Worm (Caenorhabditis elegans) whole organism, L3 larva: ENCODE results near the gene pafo-1.

Source experiments
- R02D3.7 ChIP-seq: fragments of 150-350 bp; optimal IDR thresholded peaks from 2 replicates; lab custom pipeline; 2014; ENCODE audit warnings: missing biosample characterization, missing genetic modification characterization
- ZK546.5 ChIP-seq: sonication (generic microtip); optimal IDR thresholded peaks from 2 replicates; lab custom pipeline; 2017; ENCODE audit warnings: missing biosample characterization, missing genetic modification characterization
- aly-2 ChIP-seq: fragments of 150-350 bp; optimal IDR thresholded peaks from 2 replicates; lab custom pipeline; 2014; ENCODE audit warnings: missing biosample characterization, missing genetic modification characterization
- ama-1 ChIP-seq: fragments of 150-350 bp; optimal IDR thresholded peaks from 2 replicates; lab custom pipeline; 2018
- ceh-16 ChIP-seq: sonication (generic microtip); optimal IDR thresholded peaks from 2 replicates; lab custom pipeline; 2017; ENCODE audit warnings: missing biosample characterization, missing genetic modification characterization
- ceh-28 ChIP-seq: fragments of 150-350 bp; optimal IDR thresholded peaks from 2 replicates; lab custom pipeline; 2014; ENCODE audit warnings: missing biosample characterization, missing genetic modification reagents, missing genetic modification characterization
- ceh-82 ChIP-seq: fragments of 150-350 bp; optimal IDR thresholded peaks from 2 replicates; lab custom pipeline; 2014; ENCODE audit warnings: missing biosample characterization, missing genetic modification characterization
- ceh-9 ChIP-seq: sonication (generic microtip); optimal IDR thresholded peaks from 2 replicates; lab custom pipeline; 2018; ENCODE audit warnings: missing biosample characterization, missing genetic modification characterization
- daf-12 ChIP-seq: fragments of 150-350 bp; optimal IDR thresholded peaks from 2 replicates; lab custom pipeline; 2014; ENCODE audit warnings: missing biosample characterization, missing genetic modification reagents, missing genetic modification characterization
- egl-27 ChIP-seq: sonication (generic microtip); optimal IDR thresholded peaks from 4 replicates; lab custom pipeline; 2017; ENCODE audit warnings: missing biosample characterization, missing genetic modification reagents, missing genetic modification characterization
- egl-5 ChIP-seq: fragments of 150-350 bp; optimal IDR thresholded peaks from 2 replicates; lab custom pipeline; 2017; ENCODE audit warnings: missing biosample characterization, missing genetic modification reagents, missing genetic modification characterization, inconsistent platforms
- elt-1 ChIP-seq: fragments of 150-350 bp; optimal IDR thresholded peaks from 2 replicates; lab custom pipeline; 2014; ENCODE audit warnings: missing biosample characterization, missing genetic modification characterization
- elt-2 ChIP-seq: sonication (generic microtip); optimal IDR thresholded peaks from 2 replicates; lab custom pipeline; 2016; ENCODE audit warnings: missing genetic modification reagents, mild to moderate bottlenecking, missing genetic modification characterization, missing compliant biosample characterization
- elt-3 ChIP-seq, 3 experiments: fragments of 150-350 bp in 1 of 3; sonication (generic microtip) in 2 of 3; optimal IDR thresholded peaks; 2 replicates in 2 of 3; 4 replicates in 1 of 3; lab custom pipeline; 2014 to 2017; ENCODE audit warnings: missing biosample characterization in 3 of 3, missing genetic modification characterization in 3 of 3
- eor-1 ChIP-seq, 2 experiments: fragments of 150-350 bp; optimal IDR thresholded peaks; 2 replicates each; lab custom pipeline; 2014 to 2018; ENCODE audit warnings: missing biosample characterization in 2 of 2, missing genetic modification characterization in 2 of 2
- fkh-10 ChIP-seq: sonication (generic microtip); optimal IDR thresholded peaks from 2 replicates; lab custom pipeline; 2017; ENCODE audit warnings: missing biosample characterization, missing genetic modification reagents, missing genetic modification characterization
- fkh-2 ChIP-seq: fragments of 150-350 bp; optimal IDR thresholded peaks from 2 replicates; lab custom pipeline; 2014; ENCODE audit warnings: missing biosample characterization, missing genetic modification reagents, missing genetic modification characterization
- fos-1 ChIP-seq: fragments of 150-350 bp; optimal IDR thresholded peaks from 2 replicates; lab custom pipeline; 2014; ENCODE audit warnings: missing biosample characterization, missing genetic modification characterization
- hmg-11 ChIP-seq: sonication (generic microtip); optimal IDR thresholded peaks from 2 replicates; lab custom pipeline; 2016; ENCODE audit warnings: missing genetic modification characterization, missing compliant biosample characterization
- jun-1 ChIP-seq: fragments of 150-350 bp; optimal IDR thresholded peaks from 2 replicates; lab custom pipeline; 2014; ENCODE audit warnings: missing biosample characterization, missing genetic modification reagents, missing genetic modification characterization
- lin-15B ChIP-seq: fragments of 150-350 bp; optimal IDR thresholded peaks from 2 replicates; lab custom pipeline; 2014; ENCODE audit warnings: missing biosample characterization, missing genetic modification characterization
- lin-39 ChIP-seq: fragments of 150-350 bp; optimal IDR thresholded peaks from 2 replicates; lab custom pipeline; 2018; ENCODE audit warnings: missing biosample characterization, missing genetic modification reagents, missing genetic modification characterization
- lsy-12 ChIP-seq: sonication (generic microtip); optimal IDR thresholded peaks from 2 replicates; lab custom pipeline; 2016; ENCODE audit warnings: mild to moderate bottlenecking, missing genetic modification characterization, missing compliant biosample characterization
- mdl-1 ChIP-seq: fragments of 150-350 bp; optimal IDR thresholded peaks from 2 replicates; lab custom pipeline; 2014; ENCODE audit warnings: missing biosample characterization, missing genetic modification characterization
- mml-1 ChIP-seq: fragments of 150-350 bp; sonication (generic microtip); optimal IDR thresholded peaks from 3 replicates; lab custom pipeline; 2014; ENCODE audit warnings: missing biosample characterization, missing genetic modification characterization
- nfya-1 ChIP-seq: sonication (generic microtip); optimal IDR thresholded peaks from 2 replicates; lab custom pipeline; 2017; ENCODE audit warnings: missing genetic modification characterization, mild to moderate bottlenecking, missing compliant biosample characterization, antibody characterized with exemption, moderate library complexity; ENCODE audit not compliant: insufficient read depth
- nhr-11 ChIP-seq: fragments of 150-350 bp; optimal IDR thresholded peaks from 2 replicates; lab custom pipeline; 2014; ENCODE audit warnings: missing biosample characterization, missing genetic modification characterization
- nhr-12 ChIP-seq: fragments of 150-350 bp; optimal IDR thresholded peaks from 2 replicates; lab custom pipeline; 2014; ENCODE audit warnings: missing biosample characterization, missing genetic modification characterization
- nhr-23 ChIP-seq: fragments of 150-350 bp; optimal IDR thresholded peaks from 2 replicates; lab custom pipeline; 2014; ENCODE audit warnings: missing biosample characterization, missing genetic modification reagents, missing genetic modification characterization
- nhr-237 ChIP-seq: fragments of 150-350 bp; optimal IDR thresholded peaks from 2 replicates; lab custom pipeline; 2014; ENCODE audit warnings: missing biosample characterization, missing genetic modification characterization
- nhr-25 ChIP-seq: sonication (generic microtip); optimal IDR thresholded peaks from 2 replicates; lab custom pipeline; 2017; ENCODE audit warnings: missing biosample characterization, missing genetic modification characterization
- nhr-28 ChIP-seq: fragments of 150-350 bp; optimal IDR thresholded peaks from 2 replicates; lab custom pipeline; 2014; ENCODE audit warnings: missing biosample characterization, missing genetic modification characterization
- nhr-43 ChIP-seq: sonication (generic microtip); optimal IDR thresholded peaks from 2 replicates; lab custom pipeline; 2016; ENCODE audit warnings: mild to moderate bottlenecking, missing genetic modification characterization, missing compliant biosample characterization; ENCODE audit not compliant: poor library complexity, severe bottlenecking
- nhr-67 ChIP-seq: fragments of 150-350 bp; optimal IDR thresholded peaks from 2 replicates; lab custom pipeline; 2014; ENCODE audit warnings: missing biosample characterization, missing genetic modification characterization
- nhr-76 ChIP-seq: fragments of 150-350 bp; sonication (generic microtip); optimal IDR thresholded peaks from 5 replicates; lab custom pipeline; 2014; ENCODE audit warnings: missing biosample characterization, missing genetic modification characterization
- nhr-77 ChIP-seq: fragments of 150-350 bp; optimal IDR thresholded peaks from 2 replicates; lab custom pipeline; 2014; ENCODE audit warnings: missing biosample characterization, missing genetic modification characterization
- pha-4 ChIP-seq: fragments of 150-350 bp; optimal IDR thresholded peaks from 2 replicates; lab custom pipeline; 2014; ENCODE audit warnings: missing biosample characterization, missing genetic modification reagents, missing genetic modification characterization
- pqm-1 ChIP-seq: fragments of 150-350 bp; optimal IDR thresholded peaks from 2 replicates; lab custom pipeline; 2017; ENCODE audit warnings: missing biosample characterization, missing genetic modification characterization, inconsistent platforms
- sea-2 ChIP-seq: fragments of 150-350 bp; sonication (generic microtip); optimal IDR thresholded peaks from 4 replicates; lab custom pipeline; 2014; ENCODE audit warnings: missing biosample characterization, missing genetic modification reagents, missing genetic modification characterization
- skn-1 ChIP-seq: fragments of 150-350 bp; optimal IDR thresholded peaks from 2 replicates; lab custom pipeline; 2014; ENCODE audit warnings: missing biosample characterization, missing genetic modification characterization
- snpc-4 ChIP-seq: fragments of 150-350 bp; optimal IDR thresholded peaks from 2 replicates; lab custom pipeline; 2014; ENCODE audit warnings: missing biosample characterization, missing genetic modification characterization
- tbx-2 ChIP-seq: sonication (generic microtip); optimal IDR thresholded peaks from 2 replicates; lab custom pipeline; 2016; ENCODE audit warnings: mild to moderate bottlenecking, missing genetic modification characterization, missing compliant biosample characterization
- unc-39 ChIP-seq: sonication (generic microtip); optimal IDR thresholded peaks from 4 replicates; lab custom pipeline; 2017; ENCODE audit warnings: missing biosample characterization, missing genetic modification characterization
- unc-62 ChIP-seq: fragments of 150-350 bp; sonication (generic microtip); optimal IDR thresholded peaks from 4 replicates; lab custom pipeline; 2014; ENCODE audit warnings: missing biosample characterization, missing genetic modification reagents, missing genetic modification characterization
- zag-1 ChIP-seq: fragments of 150-350 bp; optimal IDR thresholded peaks from 2 replicates; lab custom pipeline; 2014; ENCODE audit warnings: missing biosample characterization, missing genetic modification characterization
- ztf-11 ChIP-seq: fragments of 150-350 bp; optimal IDR thresholded peaks from 2 replicates; lab custom pipeline; 2014; ENCODE audit warnings: missing biosample characterization, missing genetic modification characterization
- ztf-4 ChIP-seq: fragments of 150-350 bp; optimal IDR thresholded peaks from 2 replicates; lab custom pipeline; 2014; ENCODE audit warnings: missing biosample characterization, missing genetic modification characterization

Gene pafo-1

ce11 chrV:11535504-11536062, 14.1 kb downstream of the pafo-1 start:
- TF ChIP-seq mdl-1 (tag; lab: Kevin White, UChicago) = no peak
- TF ChIP-seq nhr-77 (tag; lab: Kevin White, UChicago) = no peak
- no peak for TF ChIP-seq nhr-23 (tag; lab: Kevin White, UChicago)
- no peak for TF ChIP-seq sea-2 (GFP tag; lab: Kevin White, UChicago)
- TF ChIP-seq nhr-237 (tag; lab: Kevin White, UChicago) = no peak
- no peak for TF ChIP-seq ztf-11 (tag; lab: Kevin White, UChicago)
- TF ChIP-seq aly-2 (tag; lab: Kevin White, UChicago) = no peak
- TF ChIP-seq pha-4 = peak; percentile 11
- no peak for TF ChIP-seq snpc-4 (tag; lab: Kevin White, UChicago)
- peak; percentile 96 for TF ChIP-seq egl-5
- peak; percentile 79 for TF ChIP-seq pqm-1 (tag; lab: Kevin White, UChicago)
- no peak for TF ChIP-seq jun-1
- no peak for TF ChIP-seq eor-1 (tag; optimal IDR thresholded peaks at IDR 0.05; lab: Kevin White, UChicago)
- TF ChIP-seq ceh-16 (tag; lab: Kevin White, UChicago) = no peak
- TF ChIP-seq skn-1 = no peak
- peak; percentile 77 for TF ChIP-seq lin-39
- TF ChIP-seq ZK546.5 = no peak
- no peak for TF ChIP-seq unc-39 (tag; lab: Kevin White, UChicago)
- no peak for TF ChIP-seq ama-1
- TF ChIP-seq nhr-11 (tag; lab: Kevin White, UChicago) = peak; percentile 11
- TF ChIP-seq ceh-28 = no peak
- no peak for TF ChIP-seq mml-1 (tag; lab: Kevin White, UChicago)
- TF ChIP-seq nhr-25 = no peak
- no peak for TF ChIP-seq unc-62 (GFP tag; lab: Kevin White, UChicago)
- no peak for TF ChIP-seq egl-27 (tag; lab: Kevin White, UChicago)
- TF ChIP-seq fkh-2 (tag; lab: Kevin White, UChicago) = no peak
- TF ChIP-seq fkh-10 (GFP tag; lab: Kevin White, UChicago) = no peak
- TF ChIP-seq zag-1 (tag; lab: Kevin White, UChicago) = no peak
- no peak for TF ChIP-seq hmg-11 (tag; lab: Kevin White, UChicago)
- TF ChIP-seq R02D3.7 (tag; lab: Kevin White, UChicago) = no peak
- no peak for TF ChIP-seq nhr-28 (tag; lab: Kevin White, UChicago)
- TF ChIP-seq lin-15B (tag; lab: Kevin White, UChicago) = no peak
- TF ChIP-seq nhr-76 = no peak
- no peak for TF ChIP-seq fos-1
- TF ChIP-seq tbx-2 = no peak
- TF ChIP-seq daf-12 = no peak
- TF ChIP-seq nhr-43 (tag; lab: Kevin White, UChicago) = no peak
- TF ChIP-seq ztf-4 (tag; lab: Kevin White, UChicago) = no peak
- no peak for TF ChIP-seq lsy-12
- TF ChIP-seq nfya-1 (tag; lab: Kevin White, UChicago) = peak; percentile 14
- TF ChIP-seq nhr-67 = no peak
- no peak for TF ChIP-seq ceh-9 (tag; lab: Kevin White, UChicago)
- TF ChIP-seq elt-1 (tag; lab: Kevin White, UChicago) = no peak
- peak; percentile 77 for TF ChIP-seq elt-2
- no peak for TF ChIP-seq ceh-82 (tag; lab: Kevin White, UChicago)
- no peak for TF ChIP-seq elt-3 (tag; optimal IDR thresholded peaks at IDR 0.05; lab: Kevin White, UChicago)
- TF ChIP-seq nhr-12 (tag; lab: Kevin White, UChicago) = no peak
- TF ChIP-seq, all 47 proteins: peak for 7

- TF ChIP-seq sea-2 (GFP tag; lab: Kevin White, UChicago) (no peak), elt-3 (tag; optimal IDR thresholded peaks at IDR 0.05; lab: Kevin White, UChicago) (no peak), ceh-9 (tag; lab: Kevin White, UChicago) (no peak), mdl-1 (tag; lab: Kevin White, UChicago) (no peak), nhr-77 (tag; lab: Kevin White, UChicago) (no peak), ceh-16 (tag; lab: Kevin White, UChicago) (no peak), jun-1 (no peak)
These were observed 15.2 kb downstream of the pafo-1 start for ce11 chrV:11536667-11537066.
